Worm (Caenorhabditis elegans) whole organism, L4 larva: ENCODE results near the gene mak-1.

Experiments used
- T20F7.1 ChIP-seq: fragments of 200-800 bp; sonication (Bioruptor generic); optimal IDR thresholded peaks from 2 replicates; lab custom pipeline; 2018; ENCODE audit warnings: mild to moderate bottlenecking, missing genetic modification characterization, missing compliant biosample characterization
- ama-1 ChIP-seq: fragments of 150-350 bp; optimal IDR thresholded peaks from 2 replicates; lab custom pipeline; 2014; ENCODE audit warnings: inconsistent platforms, mixed read lengths
- ceh-28 ChIP-seq: fragments of 150-350 bp; optimal IDR thresholded peaks from 2 replicates; lab custom pipeline; 2014; ENCODE audit warnings: missing biosample characterization, missing genetic modification reagents, missing genetic modification characterization
- ces-1 ChIP-seq: fragments of 150-350 bp; sonication (generic microtip); optimal IDR thresholded peaks from 4 replicates; lab custom pipeline; 2014; ENCODE audit warnings: missing biosample characterization, missing genetic modification reagents, missing genetic modification characterization
- dmd-8 ChIP-seq: fragments of 200-800 bp; sonication (Bioruptor generic); IDR thresholded peaks from 2 replicates; pipeline ENCODE4 v1.3.6; 2022; ENCODE audit warnings: missing genetic modification characterization, missing compliant biosample characterization
- dve-1 ChIP-seq: sonication (generic microtip); optimal IDR thresholded peaks from 2 replicates; lab custom pipeline; 2017; ENCODE audit warnings: antibody characterized with exemption, mild to moderate bottlenecking, missing genetic modification characterization, missing compliant biosample characterization; ENCODE audit not compliant: insufficient read depth
- lin-13 ChIP-seq: fragments of 150-350 bp; optimal IDR thresholded peaks from 2 replicates; lab custom pipeline; 2014; ENCODE audit warnings: missing biosample characterization, missing genetic modification reagents, missing genetic modification characterization
- nhr-237 ChIP-seq: sonication (generic microtip); optimal IDR thresholded peaks from 2 replicates; lab custom pipeline; 2017; ENCODE audit warnings: missing biosample characterization, missing genetic modification characterization
- nhr-6 ChIP-seq: fragments of 150-350 bp; optimal IDR thresholded peaks from 2 replicates; lab custom pipeline; 2014; ENCODE audit warnings: missing biosample characterization, missing genetic modification characterization
- nhr-76 ChIP-seq: fragments of 150-350 bp; optimal IDR thresholded peaks from 2 replicates; lab custom pipeline; 2014; ENCODE audit warnings: missing biosample characterization, missing genetic modification characterization
- skn-1 ChIP-seq: fragments of 150-350 bp; optimal IDR thresholded peaks from 2 replicates; lab custom pipeline; 2014; ENCODE audit warnings: missing biosample characterization, missing genetic modification characterization

ce11 chrII:8745449-8746297, 1.8 kb downstream of the mak-1 start:
- TF ChIP-seq nhr-76 (tag; lab: Kevin White, UChicago) (no peak), nhr-237 (tag; lab: Kevin White, UChicago) (no peak), dve-1 (peak; percentile 50), ama-1 (peak; percentile 74), nhr-6 (tag; lab: Kevin White, UChicago) (no peak), T20F7.1 (GFP tag; lab: Kevin White, UChicago) (no peak), lin-13 (no peak), skn-1 (tag; lab: Kevin White, UChicago) (no peak), dmd-8 (GFP tag; lab: Robert Waterston, UW) (no peak), ceh-28 (no peak), ces-1 (GFP tag; lab: Kevin White, UChicago) (no peak)
